Fruit fly (Drosophila melanogaster) whole organism, prepupa: Measurements from ENCODE around the gene Hsp70Ab.

Experiments
- CG10631 ChIP-seq: fragments of 200-800 bp; sonication (Bioruptor generic); optimal IDR thresholded peaks from 2 replicates; lab custom pipeline; 2016; ENCODE audit warnings: missing biosample characterization, missing genetic modification characterization
- CG10669 ChIP-seq: fragments of 200-800 bp; sonication (Bioruptor generic); optimal IDR thresholded peaks from 3 replicates; lab custom pipeline; 2018; ENCODE audit warnings: missing biosample characterization, mild to moderate bottlenecking, missing genetic modification characterization, moderate library complexity
- CG11294 ChIP-seq: fragments of 200-800 bp; sonication (Bioruptor generic); IDR thresholded peaks from 2 replicates; pipeline ENCODE4 v1.3.6; 2022; ENCODE audit warnings: missing biosample characterization, missing genetic modification characterization
- CG11762 ChIP-seq: fragments of 200-800 bp; sonication (Bioruptor generic); optimal IDR thresholded peaks from 3 replicates; lab custom pipeline; 2016; ENCODE audit warnings: missing biosample characterization, missing genetic modification characterization; ENCODE audit not compliant: insufficient read depth
- CG11902 ChIP-seq: fragments of 200-800 bp; sonication (Bioruptor generic); optimal IDR thresholded peaks from 3 replicates; lab custom pipeline; 2016; ENCODE audit warnings: missing biosample characterization, missing genetic modification characterization
- CG15336 ChIP-seq: fragments of 200-800 bp; sonication (Bioruptor generic); IDR thresholded peaks from 2 replicates; pipeline ENCODE4 v1.3.6; 2022; ENCODE audit warnings: missing biosample characterization, missing genetic modification characterization
- CG1621 ChIP-seq: fragments of 200-800 bp; sonication (Bioruptor generic); optimal IDR thresholded peaks from 3 replicates; lab custom pipeline; 2018; ENCODE audit warnings: missing biosample characterization, mild to moderate bottlenecking, missing genetic modification characterization
- CG16779 ChIP-seq: fragments of 200-800 bp; sonication (Bioruptor generic); optimal IDR thresholded peaks from 3 replicates; lab custom pipeline; 2017; ENCODE audit warnings: missing biosample characterization, mild to moderate bottlenecking, missing genetic modification characterization
- CG3032 ChIP-seq: fragments of 200-800 bp; optimal IDR thresholded peaks from 2 replicates; lab custom pipeline; 2019; ENCODE audit warnings: missing biosample characterization, mild to moderate bottlenecking, missing genetic modification characterization, moderate library complexity
- CG31627 ChIP-seq: fragments of 200-800 bp; sonication (Bioruptor generic); optimal IDR thresholded peaks from 3 replicates; lab custom pipeline; 2016; ENCODE audit warnings: missing biosample characterization, missing genetic modification characterization
- CG32006 ChIP-seq: fragments of 200-800 bp; sonication (Bioruptor generic); optimal IDR thresholded peaks from 3 replicates; lab custom pipeline; 2017; ENCODE audit warnings: missing biosample characterization, mild to moderate bottlenecking, missing genetic modification characterization
- CG34406 ChIP-seq: fragments of 200-800 bp; sonication (Bioruptor generic); optimal IDR thresholded peaks from 3 replicates; lab custom pipeline; 2016; ENCODE audit warnings: missing biosample characterization, missing genetic modification characterization
- CG3919 ChIP-seq: fragments of 200-800 bp; sonication (Bioruptor generic); optimal IDR thresholded peaks from 3 replicates; lab custom pipeline; 2016; ENCODE audit warnings: missing biosample characterization, missing genetic modification characterization
- CG4318 ChIP-seq: fragments of 200-800 bp; sonication (Bioruptor generic); optimal IDR thresholded peaks from 3 replicates; lab custom pipeline; 2017; ENCODE audit warnings: missing biosample characterization, mild to moderate bottlenecking, missing genetic modification characterization
- CG6163 ChIP-seq: fragments of 200-800 bp; sonication (Bioruptor generic); IDR thresholded peaks from 3 replicates; pipeline ENCODE4 v1.3.6; 2022; ENCODE audit warnings: missing biosample characterization, missing genetic modification characterization
- CG6792 ChIP-seq: fragments of 200-800 bp; sonication (Bioruptor generic); optimal IDR thresholded peaks from 3 replicates; lab custom pipeline; 2016; ENCODE audit warnings: missing biosample characterization, missing genetic modification characterization
- CG6808 ChIP-seq: fragments of 200-800 bp; sonication (Bioruptor generic); optimal IDR thresholded peaks from 3 replicates; lab custom pipeline; 2017; ENCODE audit warnings: missing biosample characterization, missing genetic modification characterization, mild to moderate bottlenecking, moderate library complexity, missing genetic modification reagents
- CG6854 ChIP-seq: fragments of 200-800 bp; sonication (Bioruptor generic); optimal IDR thresholded peaks from 2 replicates; lab custom pipeline; 2017; ENCODE audit warnings: missing biosample characterization, mild to moderate bottlenecking, missing genetic modification characterization
- CG7368 ChIP-seq: fragments of 200-800 bp; sonication (Bioruptor generic); optimal IDR thresholded peaks from 3 replicates; lab custom pipeline; 2016; ENCODE audit warnings: missing biosample characterization, missing genetic modification characterization
- CG8119 ChIP-seq: fragments of 200-800 bp; sonication (Bioruptor generic); IDR thresholded peaks from 3 replicates; pipeline ENCODE4 v1.3.6; 2022; ENCODE audit warnings: missing biosample characterization, missing genetic modification characterization
- CG8319 ChIP-seq: fragments of 200-800 bp; sonication (Bioruptor generic); optimal IDR thresholded peaks from 3 replicates; lab custom pipeline; 2016; ENCODE audit warnings: missing biosample characterization, missing genetic modification characterization
- CG8632 ChIP-seq: fragments of 200-800 bp; sonication (Bioruptor generic); optimal IDR thresholded peaks from 3 replicates; lab custom pipeline; 2016; ENCODE audit warnings: missing biosample characterization, missing genetic modification characterization
- CG9139 ChIP-seq: fragments of 200-800 bp; sonication (Bioruptor generic); optimal IDR thresholded peaks from 3 replicates; lab custom pipeline; 2017; ENCODE audit warnings: missing biosample characterization, mild to moderate bottlenecking, missing genetic modification characterization
- Eip78C ChIP-seq: fragments of 200-800 bp; sonication (Bioruptor generic); peaks from one replicate; lab custom pipeline; 2016; ENCODE audit warnings: missing biosample characterization, missing genetic modification characterization
- Eip93F ChIP-seq: fragments of 200-800 bp; sonication (Bioruptor generic); optimal IDR thresholded peaks from 2 replicates; lab custom pipeline; 2016; ENCODE audit warnings: missing biosample characterization, mild to moderate bottlenecking, missing genetic modification characterization
- Ets21C ChIP-seq: fragments of 200-800 bp; sonication (Bioruptor generic); optimal IDR thresholded peaks from 3 replicates; lab custom pipeline; 2016; ENCODE audit warnings: missing biosample characterization, missing genetic modification characterization
- Ets96B ChIP-seq: fragments of 200-800 bp; optimal IDR thresholded peaks from 2 replicates; lab custom pipeline; 2019; ENCODE audit warnings: missing biosample characterization, mild to moderate bottlenecking, missing genetic modification characterization, moderate library complexity
- Gug ChIP-seq: fragments of 200-800 bp; sonication (Bioruptor generic); IDR thresholded peaks from 2 replicates; pipeline ENCODE4 v1.3.6; 2022; ENCODE audit warnings: missing biosample characterization, missing genetic modification characterization
- Hr38 ChIP-seq: sonication (Bioruptor generic); optimal IDR thresholded peaks from 2 replicates; lab custom pipeline; 2016; ENCODE audit warnings: missing biosample characterization, missing genetic modification characterization
- Hr39 ChIP-seq: fragments of 200-800 bp; sonication (Bioruptor generic); optimal IDR thresholded peaks from 2 replicates; lab custom pipeline; 2016; ENCODE audit warnings: missing biosample characterization, missing genetic modification characterization
- Hr4 ChIP-seq: fragments of 200-800 bp; sonication (Bioruptor generic); optimal IDR thresholded peaks from 3 replicates; lab custom pipeline; 2016; ENCODE audit warnings: missing biosample characterization, missing genetic modification characterization
- Lpt ChIP-seq: fragments of 200-800 bp; sonication (Bioruptor generic); optimal IDR thresholded peaks from 3 replicates; lab custom pipeline; 2016; ENCODE audit warnings: missing biosample characterization, missing genetic modification characterization
- Met ChIP-seq: fragments of 200-800 bp; sonication (Bioruptor generic); optimal IDR thresholded peaks from 3 replicates; lab custom pipeline; 2016; ENCODE audit warnings: missing biosample characterization, missing genetic modification characterization
- OdsH ChIP-seq: fragments of 200-800 bp; sonication (Bioruptor generic); optimal IDR thresholded peaks from 3 replicates; lab custom pipeline; 2016; ENCODE audit warnings: missing biosample characterization, missing genetic modification characterization
- Smox ChIP-seq: fragments of 200-800 bp; sonication (Bioruptor generic); optimal IDR thresholded peaks from 3 replicates; lab custom pipeline; 2016; ENCODE audit warnings: missing biosample characterization, missing genetic modification characterization
- Sox102F ChIP-seq: fragments of 200-800 bp; sonication (Bioruptor generic); optimal IDR thresholded peaks from 2 replicates; lab custom pipeline; 2016; ENCODE audit warnings: missing biosample characterization, mild to moderate bottlenecking, missing genetic modification characterization
- Sox14 ChIP-seq: fragments of 200-800 bp; sonication (Bioruptor generic); optimal IDR thresholded peaks from 3 replicates; lab custom pipeline; 2016; ENCODE audit warnings: missing biosample characterization, missing genetic modification characterization
- Sox15 ChIP-seq: fragments of 200-800 bp; sonication (Bioruptor generic); optimal IDR thresholded peaks from 3 replicates; lab custom pipeline; 2016; ENCODE audit warnings: missing biosample characterization, missing genetic modification characterization
- achi ChIP-seq: fragments of 200-800 bp; sonication (Bioruptor generic); optimal IDR thresholded peaks from 3 replicates; lab custom pipeline; 2016; ENCODE audit warnings: missing biosample characterization, missing genetic modification characterization
- acj6 ChIP-seq: fragments of 200-800 bp; sonication (Bioruptor generic); optimal IDR thresholded peaks from 3 replicates; lab custom pipeline; 2016; ENCODE audit warnings: missing biosample characterization, missing genetic modification characterization
- cyc ChIP-seq: fragments of 200-800 bp; sonication (Bioruptor generic); optimal IDR thresholded peaks from 3 replicates; lab custom pipeline; 2016; ENCODE audit warnings: missing biosample characterization, missing genetic modification characterization
- dsx ChIP-seq: fragments of 200-800 bp; optimal IDR thresholded peaks from 3 replicates; lab custom pipeline; 2019; ENCODE audit warnings: missing biosample characterization, mild to moderate bottlenecking, missing genetic modification characterization, moderate library complexity; ENCODE audit not compliant: poor library complexity, severe bottlenecking
- esn ChIP-seq: fragments of 200-800 bp; sonication (Bioruptor generic); optimal IDR thresholded peaks from 2 replicates; lab custom pipeline; 2016; ENCODE audit warnings: missing biosample characterization, mild to moderate bottlenecking, missing genetic modification characterization, moderate library complexity
- fd59A ChIP-seq: fragments of 200-800 bp; sonication (Bioruptor generic); optimal IDR thresholded peaks from 2 replicates; lab custom pipeline; 2017; ENCODE audit warnings: missing biosample characterization, mild to moderate bottlenecking, missing genetic modification characterization, missing genetic modification reagents
- fd85E ChIP-seq: fragments of 200-800 bp; sonication (Bioruptor generic); optimal IDR thresholded peaks from 3 replicates; lab custom pipeline; 2016; ENCODE audit warnings: missing biosample characterization, missing genetic modification characterization
- lz ChIP-seq: fragments of 200-800 bp; sonication (Bioruptor generic); optimal IDR thresholded peaks from 3 replicates; lab custom pipeline; 2016; ENCODE audit warnings: missing biosample characterization, missing genetic modification characterization
- net ChIP-seq: fragments of 200-800 bp; sonication (Bioruptor generic); optimal IDR thresholded peaks from 3 replicates; lab custom pipeline; 2016; ENCODE audit warnings: missing biosample characterization, missing genetic modification characterization
- spab ChIP-seq: fragments of 200-800 bp; sonication (Bioruptor generic); optimal IDR thresholded peaks from 2 replicates; lab custom pipeline; 2017; ENCODE audit warnings: missing biosample characterization, mild to moderate bottlenecking, missing genetic modification characterization, missing genetic modification reagents
- ss ChIP-seq, 2 experiments: fragments of 200-800 bp; sonication (Bioruptor generic); optimal IDR thresholded peaks; 2 replicates in 1 of 2; 3 replicates in 1 of 2; lab custom pipeline; 2017 to 2018; ENCODE audit warnings: mild to moderate bottlenecking in 2 of 2, missing biosample characterization in 2 of 2, missing genetic modification characterization in 2 of 2, moderate library complexity in 1 of 2
- svp ChIP-seq: fragments of 200-800 bp; sonication (Bioruptor generic); peaks from one replicate; lab custom pipeline; 2016; ENCODE audit warnings: missing biosample characterization, missing genetic modification characterization
- topi ChIP-seq: fragments of 200-800 bp; sonication (Bioruptor generic); optimal IDR thresholded peaks from 3 replicates; lab custom pipeline; 2016; ENCODE audit warnings: missing biosample characterization, missing genetic modification characterization
- vri ChIP-seq: fragments of 200-800 bp; sonication (Bioruptor generic); optimal IDR thresholded peaks from 3 replicates; lab custom pipeline; 2016; ENCODE audit warnings: missing biosample characterization, mild to moderate bottlenecking, missing genetic modification characterization

Hsp70Ab gene

DNA sequence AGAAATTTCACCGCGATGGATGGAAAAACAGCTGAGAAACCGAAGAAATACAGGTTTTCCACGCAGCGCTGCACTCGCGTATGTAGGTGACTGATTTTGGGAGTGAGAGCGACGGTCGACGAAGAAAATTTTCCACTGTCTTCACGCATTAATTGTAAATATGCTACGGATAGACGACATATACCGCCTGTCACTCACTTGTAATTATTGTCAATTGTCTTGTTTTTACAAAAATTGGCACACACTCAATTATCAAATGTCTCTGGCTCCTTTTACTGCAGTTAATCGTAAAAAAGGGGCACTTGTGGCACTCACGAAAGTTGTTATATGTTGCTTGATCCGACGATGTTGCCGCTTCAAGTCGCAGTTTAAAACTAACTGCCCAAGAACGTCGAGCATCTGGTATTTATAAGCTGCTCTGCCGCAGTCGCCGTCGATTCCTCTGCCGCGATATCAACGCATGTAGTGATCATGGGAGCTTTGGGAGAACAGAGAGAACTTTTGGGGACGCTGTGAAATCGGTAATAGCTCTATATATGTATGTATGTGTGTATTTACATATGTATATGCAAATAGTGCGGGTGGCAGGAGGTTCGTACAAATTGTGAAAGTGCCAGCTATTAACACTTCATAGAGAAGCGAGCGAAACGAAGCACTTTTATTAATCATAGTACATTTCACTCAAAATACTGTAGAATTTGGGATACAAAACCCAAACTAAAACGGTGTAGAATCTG lies 34.8 kb downstream of the Hsp70Ab start, which contains the start of gene mfas:
TSS of gene mfas (minus strand) at position 382 of the 737 bp plus-strand sequence.
- no peak for TF ChIP-seq CG1621
- no peak for TF ChIP-seq Smox (GFP tag; lab: Kevin White, UChicago)
- TF ChIP-seq CG3032 (tag; lab: Kevin White, UChicago), result peak; percentile 6
- TF ChIP-seq CG6792 (GFP tag; lab: Kevin White, UChicago), result no peak
- TF ChIP-seq Sox102F (GFP tag; lab: Kevin White, UChicago), result no peak
- TF ChIP-seq lz, result no peak
- TF ChIP-seq topi (GFP tag; lab: Kevin White, UChicago), result no peak
- peak; percentile 56 for TF ChIP-seq CG6854 (GFP tag; lab: Kevin White, UChicago)
- no peak for TF ChIP-seq CG8119
- TF ChIP-seq CG10631 (GFP tag; lab: Kevin White, UChicago), result no peak
- TF ChIP-seq Ets96B (tag; lab: Kevin White, UChicago), result no peak
- TF ChIP-seq CG34406, result no peak
- TF ChIP-seq acj6 (GFP tag; lab: Kevin White, UChicago), result no peak
- TF ChIP-seq CG3919, result peak; percentile 12
- no peak for TF ChIP-seq cyc (GFP tag; lab: Kevin White, UChicago)
- no peak for TF ChIP-seq net (GFP tag; lab: Kevin White, UChicago)
- TF ChIP-seq ss (GFP tag; optimal IDR thresholded peaks at IDR 0.05; lab: Kevin White, UChicago), result no peak
- TF ChIP-seq CG6163, result peak; percentile 53; the same call in 2 of the 3 replicates
- no peak for TF ChIP-seq Gug
- peak; percentile 33 for TF ChIP-seq dsx (GFP tag; lab: Kevin White, UChicago)
- no peak for TF ChIP-seq vri (GFP tag; lab: Kevin White, UChicago)
- TF ChIP-seq CG31627, result no peak
- TF ChIP-seq spab (GFP tag; lab: Kevin White, UChicago), result no peak
- TF ChIP-seq OdsH, result no peak
- peak; percentile 44 for TF ChIP-seq Eip78C
- no peak for TF ChIP-seq CG8632 (GFP tag; lab: Kevin White, UChicago)
- no peak for TF ChIP-seq Hr38
- TF ChIP-seq CG7368 (GFP tag; lab: Kevin White, UChicago), result no peak
- peak; percentile 0 for TF ChIP-seq CG16779 (tag; lab: Kevin White, UChicago)
- TF ChIP-seq CG11294 (GFP tag; lab: Robert Waterston, UW), result no peak
- no peak for TF ChIP-seq fd85E
- no peak for TF ChIP-seq Ets21C (GFP tag; lab: Kevin White, UChicago)
- TF ChIP-seq CG4318, result no peak
- TF ChIP-seq Hr39, result no peak
- TF ChIP-seq CG11902 (GFP tag; lab: Kevin White, UChicago), result no peak
- TF ChIP-seq achi (GFP tag; lab: Kevin White, UChicago), result no peak
- no peak for TF ChIP-seq CG11762 (GFP tag; lab: Kevin White, UChicago)
- TF ChIP-seq CG15336, result peak; percentile 30; the same call in 1 of the 2 replicates
- peak; percentile 77 for TF ChIP-seq svp (GFP tag; lab: Kevin White, UChicago)
- no peak for TF ChIP-seq Sox14 (GFP tag; lab: Kevin White, UChicago)
- no peak for TF ChIP-seq Hr4 (GFP tag; lab: Kevin White, UChicago)
- TF ChIP-seq esn (GFP tag; lab: Kevin White, UChicago), result peak; percentile 2
- TF ChIP-seq CG9139 (GFP tag; lab: Kevin White, UChicago), result peak; percentile 39
- TF ChIP-seq Met, result no peak
- no peak for TF ChIP-seq Sox15
- TF ChIP-seq CG6808, result no peak
- no peak for TF ChIP-seq fd59A (GFP tag; lab: Kevin White, UChicago)
- no peak for TF ChIP-seq Eip93F (GFP tag; lab: Kevin White, UChicago)
- no peak for TF ChIP-seq CG10669 (GFP tag; lab: Kevin White, UChicago)
- TF ChIP-seq Lpt (GFP tag; lab: Kevin White, UChicago), result peak; percentile 42
- TF ChIP-seq CG8319 (GFP tag; lab: Kevin White, UChicago), result no peak
- TF ChIP-seq CG32006, result no peak
